Worm (Caenorhabditis elegans): ENCODE data around the gene F58H1.5.

F58H1.5 gene

ce11 chrV:11933196-11934028, 24.8 kb upstream of the F58H1.5 start, which contains the start of the genes aman-2 and F58H1.3 (continued):
- no peak for TF ChIP-seq attf-6 (GFP tag; IDR thresholded peaks at IDR 0.05)
- no peak for TF ChIP-seq repo-1 (tag; optimal IDR thresholded peaks at IDR 0.05)
- no peak for TF ChIP-seq F52B5.7 (tag; optimal IDR thresholded peaks at IDR 0.05)
- TF ChIP-seq nhr-120 (GFP tag; IDR thresholded peaks at IDR 0.05), result no peak
- TF ChIP-seq Y67H2A.10 (GFP tag; conservative IDR thresholded peaks at IDR 0.05), result no peak
- no peak for TF ChIP-seq athp-1 (tag; optimal IDR thresholded peaks at IDR 0.05)
- TF ChIP-seq ccch-3 (GFP tag; optimal IDR thresholded peaks at IDR 0.05), result peak; percentile 9
- no peak for TF ChIP-seq nhr-27 (tag; optimal IDR thresholded peaks at IDR 0.05)
- TF ChIP-seq F37B4.10 (GFP tag; IDR thresholded peaks at IDR 0.05), result no peak
- no peak for TF ChIP-seq B0336.3 (GFP tag; IDR thresholded peaks at IDR 0.05)
- TF ChIP-seq ama-1 (optimal IDR thresholded peaks at IDR 0.05), result no peak
- no peak for TF ChIP-seq ama-1 (GFP tag; optimal IDR thresholded peaks at IDR 0.05)
- TF ChIP-seq ceh-58 (GFP tag; IDR thresholded peaks at IDR 0.05), result no peak
- TF ChIP-seq T26A5.8 (tag; optimal IDR thresholded peaks at IDR 0.05), result no peak
- TF ChIP-seq madf-6 (GFP tag; IDR thresholded peaks at IDR 0.05), result no peak

ce11 chrV:11934848-11935247, 23.3 kb upstream of the F58H1.5 start, which contains the start of gene F58H1.8:
Gene F58H1.8 (plus strand): TSS chrV:11935148.
- TF ChIP-seq F22D6.2 (tag; optimal IDR thresholded peaks at IDR 0.05) (no peak), nfya-2 (GFP tag; IDR thresholded peaks at IDR 0.05) (no peak), tlf-1 (GFP tag; optimal IDR thresholded peaks at IDR 0.05) (no peak), F23B12.7 (tag; optimal IDR thresholded peaks at IDR 0.05; ENCODE audit: insufficient read depth) (no peak), unc-130 (GFP tag; optimal IDR thresholded peaks at IDR 0.05) (no peak), Y79H2A.3 (GFP tag; conservative IDR thresholded peaks at IDR 0.05) (no peak), unc-62 (GFP tag; optimal IDR thresholded peaks at IDR 0.05) (no peak), mes-4 (tag; optimal IDR thresholded peaks at IDR 0.05) (no peak), bed-2 (GFP tag; IDR thresholded peaks at IDR 0.05) (no peak), hmg-1.2 (GFP tag; IDR thresholded peaks at IDR 0.05) (no peak), nhr-90 (tag; optimal IDR thresholded peaks at IDR 0.05) (no peak), let-526 (GFP tag; IDR thresholded peaks at IDR 0.05) (no peak), C06A6.2 (GFP tag; conservative IDR thresholded peaks at IDR 0.05) (no peak), F10E7.11 (tag; optimal IDR thresholded peaks at IDR 0.05) (no peak), egl-44 (GFP tag; IDR thresholded peaks at IDR 0.05) (no peak), nfyb-1 (GFP tag; IDR thresholded peaks at IDR 0.05) (no peak), ceh-91 (GFP tag; IDR thresholded peaks at IDR 0.05) (no peak), let-607 (tag; optimal IDR thresholded peaks at IDR 0.05) (no peak)

ce11 chrV:11937710-11938109, 20.5 kb upstream of the F58H1.5 start, which contains the start of gene gpla-1:
Gene gpla-1 (minus strand): TSS chrV:11937810.
- TF ChIP-seq bed-2 (GFP tag; IDR thresholded peaks at IDR 0.05) (no peak), ztf-3 (GFP tag; optimal IDR thresholded peaks at IDR 0.05) (no peak), zfh-2 (GFP tag; conservative IDR thresholded peaks at IDR 0.05) (no peak), ZK185.1 (tag; optimal IDR thresholded peaks at IDR 0.05; ENCODE audit: poor library complexity, severe bottlenecking) (no peak)
